Fruit fly (Drosophila melanogaster) whole organism, larva: ENCODE data around the gene CG12713.
A peak's percentile ranks its signal among the peaks of the same experiment; 100 is the strongest.

Experiments used
- noc ChIP-seq: fragments of 200-800 bp; sonication (Bioruptor generic); optimal IDR thresholded peaks from 3 replicates; lab custom pipeline; 2019; ENCODE audit warnings: missing biosample characterization, mild to moderate bottlenecking, missing genetic modification characterization, moderate library complexity

The CG12713 gene

DNA sequence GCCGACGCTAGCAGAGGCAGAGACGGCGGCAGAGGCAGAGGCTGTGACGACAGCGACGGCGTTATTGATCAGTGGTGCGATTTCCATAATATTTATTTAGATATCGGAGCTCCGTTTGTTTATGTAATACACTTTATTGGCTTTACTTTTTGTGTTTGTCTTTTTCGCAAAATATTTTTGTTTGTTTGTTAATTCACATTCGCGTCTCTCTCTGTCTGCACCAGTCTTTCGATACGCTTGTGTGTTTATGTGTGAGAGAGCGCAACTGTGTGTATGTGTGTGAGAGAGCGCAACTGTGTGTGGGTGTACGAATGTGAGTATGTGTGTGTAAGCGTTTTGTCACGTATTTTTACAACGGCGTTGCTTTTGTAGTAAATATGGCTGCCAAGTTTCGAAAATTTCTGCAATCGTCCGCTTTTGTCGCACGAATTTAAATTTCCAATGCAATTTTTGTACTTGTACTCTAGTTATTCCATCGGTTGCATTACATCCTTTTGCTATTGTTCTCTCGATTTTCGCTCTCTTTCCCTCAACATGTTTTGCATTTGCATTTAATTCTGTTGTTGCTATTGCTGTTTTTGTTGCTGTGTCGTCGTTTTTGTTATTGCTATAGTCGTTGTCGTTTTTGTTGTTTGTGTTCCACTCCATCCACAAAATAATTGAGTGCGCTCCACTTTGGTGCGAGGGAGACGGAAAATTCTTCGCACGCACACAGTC is 6.6 kb upstream of the CG12713 start:
- TF ChIP-seq noc (tag; lab: Kevin White, UChicago): peak; percentile 71

DNA sequence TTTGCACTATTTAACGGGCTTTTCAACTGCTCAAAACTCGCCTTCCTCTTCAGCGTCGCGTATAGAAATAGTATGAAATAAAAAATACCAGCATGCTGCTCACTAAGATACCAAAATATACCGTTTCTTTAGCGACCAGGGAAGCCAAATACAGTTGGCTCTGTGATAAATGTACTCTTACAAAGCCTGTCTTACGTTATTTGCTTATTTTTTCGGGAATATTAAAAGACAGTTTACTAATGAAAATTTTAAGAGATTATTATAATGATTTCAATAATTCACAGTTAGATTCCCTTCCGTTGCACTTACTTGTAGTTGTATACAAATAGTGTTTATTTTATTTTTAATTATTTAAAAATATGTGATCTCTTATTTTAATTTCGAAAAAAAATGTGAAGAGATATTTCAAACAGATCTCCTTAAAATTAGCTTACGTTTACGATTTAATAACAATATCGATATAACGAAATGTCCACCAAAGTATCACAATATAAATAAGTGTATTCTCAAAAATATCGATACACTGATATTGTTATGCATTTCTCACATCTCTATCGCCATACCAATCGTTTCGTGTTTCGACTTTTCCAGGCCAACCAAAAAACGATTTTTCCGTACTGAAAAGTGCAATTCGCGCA is 5.8 kb upstream of the CG12713 start, which contains the start of the genes DCP2 and dbo:
Gene DCP2 (minus strand): TSS at position 77 of the 638 bp plus-strand sequence.
Gene dbo (plus strand): TSS at position 542 of the 638 bp plus-strand sequence.
- no peak for TF ChIP-seq noc (tag; lab: Kevin White, UChicago)

DNA sequence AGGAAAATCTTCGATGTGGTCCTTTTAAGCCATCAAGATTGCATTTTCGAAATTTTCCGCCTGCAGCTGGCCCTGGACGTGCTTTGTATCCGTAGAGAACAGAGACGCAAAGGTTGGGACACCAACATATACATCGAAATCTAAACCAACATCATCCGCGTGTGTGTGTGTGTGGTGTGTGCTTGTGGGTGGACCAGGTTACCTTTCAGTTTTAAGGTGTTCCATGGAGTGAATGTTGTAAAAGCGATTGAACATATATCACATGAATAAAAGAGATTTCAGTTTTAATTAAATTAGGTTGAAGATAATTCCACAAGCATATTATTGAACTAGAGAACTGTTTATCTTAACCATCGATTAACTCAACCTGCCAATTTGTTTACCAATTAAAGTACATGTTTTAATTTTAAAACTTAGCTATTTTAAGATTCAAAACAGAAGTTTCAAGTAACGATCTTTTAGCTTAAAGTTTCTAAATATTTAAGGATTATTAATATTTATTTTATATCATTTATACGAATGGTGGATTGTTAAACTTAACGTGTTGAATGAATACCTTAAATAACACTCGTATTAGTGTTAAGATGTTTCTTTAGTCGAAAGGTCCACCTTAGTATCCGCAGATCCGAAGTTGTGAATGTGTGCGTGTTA is 5.2 kb upstream of the CG12713 start:
- peak; percentile 93 for TF ChIP-seq noc (tag; lab: Kevin White, UChicago)

DNA sequence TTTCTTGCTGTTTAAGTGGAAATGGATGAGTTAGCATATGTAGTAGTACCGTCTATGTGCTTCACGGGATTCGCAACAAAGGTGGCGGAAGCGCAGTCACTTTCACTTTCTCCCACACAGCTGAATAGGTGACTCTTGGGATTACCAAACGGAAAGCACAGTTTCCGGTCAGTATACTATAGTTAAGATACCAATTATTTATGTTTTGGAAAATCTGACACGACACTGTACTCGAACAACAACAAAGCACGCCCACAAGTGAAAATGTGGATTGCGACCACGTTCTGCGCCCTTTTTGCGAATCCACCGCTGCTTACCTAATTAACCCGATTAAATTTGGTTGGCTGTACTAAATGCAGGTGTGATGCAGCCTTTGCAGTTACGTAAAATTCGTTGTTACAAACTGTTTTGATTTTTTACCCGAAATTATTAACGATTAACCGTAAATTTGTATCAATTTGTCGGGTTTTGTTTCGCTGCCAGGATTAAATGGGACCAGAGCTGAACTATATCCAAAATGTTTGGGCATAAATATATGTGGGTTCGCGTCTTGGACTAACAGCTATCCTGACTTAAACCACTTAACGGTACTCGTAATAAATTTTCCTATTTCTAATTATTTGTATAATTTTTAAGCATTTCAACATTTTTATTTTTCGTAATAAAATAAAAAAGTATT is 2.8 kb downstream of the CG12713 start, which contains the start of gene CG18081:
Gene CG18081 (minus strand): TSS at position 512 of the 679 bp plus-strand sequence.
- no peak for TF ChIP-seq noc (tag; lab: Kevin White, UChicago)

DNA sequence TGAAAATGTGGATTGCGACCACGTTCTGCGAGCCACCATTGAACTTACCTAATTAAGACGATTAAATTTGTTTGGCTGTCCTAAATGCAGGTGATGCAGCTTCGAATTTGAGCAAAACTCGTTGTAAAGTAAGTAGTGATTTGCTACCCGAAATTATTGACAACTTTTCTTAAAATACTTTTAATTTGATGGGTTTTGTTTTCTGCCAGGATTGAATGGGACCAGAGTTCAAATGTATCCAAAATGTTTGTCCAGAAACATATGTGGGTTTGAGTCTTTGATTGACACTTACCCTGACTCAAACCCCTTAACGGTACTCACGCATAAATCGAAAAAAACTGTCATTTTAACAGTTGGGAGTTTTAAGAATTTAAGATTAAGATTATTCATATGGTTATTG is 4.9 kb downstream of the CG12713 start, which contains the start of gene CG15715:
Gene CG15715 (minus strand): TSS at position 274 of the 400 bp plus-strand sequence.
- TF ChIP-seq noc (tag; lab: Kevin White, UChicago): no peak

DNA sequence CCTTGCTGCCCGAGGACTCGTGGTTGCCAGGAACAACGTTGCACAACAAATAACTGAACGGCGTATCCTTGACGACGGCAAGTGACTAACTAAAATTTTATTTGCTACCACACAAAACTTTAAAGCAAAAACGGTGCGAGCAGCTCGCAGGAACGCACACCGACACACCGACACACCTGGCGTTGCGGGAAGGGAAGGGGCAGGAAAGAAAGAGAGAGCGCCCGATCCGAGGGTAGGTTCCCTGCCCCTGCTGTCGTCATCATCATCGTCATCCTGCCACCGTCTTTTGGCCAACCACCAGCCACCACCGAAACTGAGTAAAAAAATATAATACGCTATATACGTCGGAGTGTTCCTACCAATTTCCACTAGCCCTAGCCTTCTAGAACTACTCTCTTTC is 11.7 kb downstream of the CG12713 start, which contains the start of gene meru:
Gene meru (minus strand): TSS at position 101 of the 400 bp plus-strand sequence.
- no peak for TF ChIP-seq noc (tag; lab: Kevin White, UChicago)

DNA sequence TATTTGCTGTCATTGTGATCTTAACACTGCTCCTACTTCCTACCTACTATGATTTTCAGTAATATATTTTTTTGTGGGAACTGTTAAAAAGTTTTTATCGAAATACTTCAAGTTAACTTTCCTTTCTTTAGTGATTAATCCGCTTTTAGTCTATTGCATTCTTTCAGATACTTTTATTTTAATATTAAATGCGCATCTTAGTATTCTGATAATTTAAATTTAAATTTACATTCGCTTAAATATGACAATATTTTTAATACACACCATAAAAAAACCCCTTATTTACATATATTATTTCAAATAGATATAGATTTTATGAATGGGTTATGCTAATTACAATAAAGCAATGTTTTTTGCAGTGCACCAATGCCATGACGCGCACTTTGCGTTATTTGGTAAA is 12.3 kb downstream of the CG12713 start:
- TF ChIP-seq noc (tag; lab: Kevin White, UChicago): no peak

DNA sequence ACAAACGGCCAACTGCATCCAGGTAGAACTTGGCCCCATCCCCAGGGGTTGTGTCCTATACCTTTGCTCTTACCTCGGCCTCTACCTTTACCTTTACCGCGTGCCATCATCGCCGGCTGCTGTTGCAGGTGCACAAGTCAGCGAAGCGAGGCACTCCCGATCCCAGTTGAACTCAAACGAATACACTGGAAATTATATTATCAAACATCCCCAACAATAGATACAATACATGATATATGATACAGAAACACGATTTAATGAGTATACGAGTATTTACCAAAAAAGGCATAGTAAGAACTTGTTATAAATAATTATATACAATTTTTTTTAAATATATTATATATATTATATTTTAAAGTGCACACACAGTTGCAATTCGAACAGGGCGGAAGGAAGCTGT is 15.0 kb downstream of the CG12713 start:
- no peak for TF ChIP-seq noc (tag; lab: Kevin White, UChicago)

DNA sequence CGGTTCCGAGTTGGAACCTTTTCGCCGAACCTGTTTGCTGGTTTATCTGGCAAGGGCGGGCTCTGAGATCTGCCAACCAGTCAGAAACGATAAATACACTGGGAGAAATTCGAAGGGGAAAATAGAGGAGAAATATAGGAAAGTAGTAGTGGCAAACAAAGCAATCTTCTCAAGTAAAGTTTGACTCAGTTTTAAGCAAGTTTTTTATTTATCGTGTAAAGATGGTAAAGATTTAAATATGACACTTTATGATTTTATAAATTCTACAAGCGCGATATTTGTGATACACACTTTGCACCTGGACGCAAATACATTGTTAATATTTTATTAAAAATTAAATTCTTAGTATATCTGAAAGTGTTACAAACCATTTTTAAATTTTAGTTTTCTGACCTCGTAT is 15.4 kb downstream of the CG12713 start:
- TF ChIP-seq noc (tag; lab: Kevin White, UChicago): no peak

DNA sequence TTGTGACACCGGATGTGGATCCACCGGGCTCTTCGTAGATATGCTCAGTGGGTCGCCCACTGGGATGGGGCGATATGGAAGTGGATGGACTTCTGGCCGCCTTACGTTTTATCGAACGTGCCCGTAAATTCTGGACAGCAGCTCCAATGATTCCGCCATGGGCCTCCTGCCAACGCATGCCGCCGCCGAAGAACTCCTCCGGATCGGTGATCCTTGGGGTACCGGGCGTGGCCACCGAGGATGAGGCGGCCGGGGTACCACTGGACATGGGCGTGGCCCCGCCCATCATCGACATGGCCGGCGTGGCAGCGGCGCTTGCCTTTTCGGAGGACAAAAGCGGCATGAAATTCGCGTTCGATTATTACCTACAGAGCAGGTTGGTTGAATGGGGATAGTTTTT is 23.8 kb downstream of the CG12713 start:
- no peak for TF ChIP-seq noc (tag; lab: Kevin White, UChicago)

DNA sequence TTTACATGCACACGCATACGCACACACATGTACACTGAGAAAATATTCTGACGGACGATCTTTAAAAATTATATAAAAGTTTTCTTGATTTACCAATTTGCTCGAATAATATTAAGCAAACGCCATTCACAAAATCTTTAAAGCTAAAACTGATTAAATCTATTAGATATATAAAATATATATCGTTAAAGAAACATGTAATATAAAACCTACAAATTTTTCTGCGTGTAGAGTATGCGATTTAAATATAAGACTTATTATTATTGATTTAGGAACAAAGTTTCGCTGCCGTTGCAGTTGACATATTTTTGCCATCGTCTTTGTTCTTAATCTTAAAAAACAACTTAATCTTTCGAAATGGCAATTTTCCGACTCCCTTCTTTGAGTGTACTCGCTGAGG is 45.3 kb downstream of the CG12713 start:
- no peak for TF ChIP-seq noc (tag; lab: Kevin White, UChicago)
